Worm (Caenorhabditis elegans) whole organism, mixed stage, embryonic: ENCODE data around the gene lurp-2.

Experiments used
- ceh-83 ChIP-seq: fragments of 200-800 bp; sonication (Bioruptor generic); optimal IDR thresholded peaks from 2 replicates; lab custom pipeline; 2018; ENCODE audit warnings: mild to moderate bottlenecking, missing genetic modification characterization, missing compliant biosample characterization
- flh-1 ChIP-seq: fragments of 200-800 bp; sonication (Bioruptor generic); optimal IDR thresholded peaks from 2 replicates; lab custom pipeline; 2018; ENCODE audit warnings: mild to moderate bottlenecking, missing genetic modification characterization, moderate library complexity, missing compliant biosample characterization
- hlh-1 ChIP-seq: fragments of 150-350 bp; optimal IDR thresholded peaks from 2 replicates; lab custom pipeline; 2014; ENCODE audit warnings: missing biosample characterization, missing genetic modification reagents, missing genetic modification characterization
- lin-13 ChIP-seq: fragments of 150-350 bp; optimal IDR thresholded peaks from 2 replicates; lab custom pipeline; 2014; ENCODE audit warnings: missing biosample characterization, missing genetic modification characterization
- lin-32 ChIP-seq: fragments of 200-800 bp; sonication (Bioruptor generic); optimal IDR thresholded peaks from 2 replicates; lab custom pipeline; 2018; ENCODE audit warnings: mild to moderate bottlenecking, missing genetic modification characterization, missing compliant biosample characterization
- lsy-2 ChIP-seq: fragments of 150-350 bp; optimal IDR thresholded peaks from 2 replicates; lab custom pipeline; 2014; ENCODE audit warnings: missing biosample characterization, missing genetic modification characterization
- nhr-12 ChIP-seq: fragments of 150-350 bp; optimal IDR thresholded peaks from 2 replicates; lab custom pipeline; 2014; ENCODE audit warnings: missing biosample characterization, missing genetic modification characterization
- nhr-76 ChIP-seq: sonication (generic microtip); optimal IDR thresholded peaks from 2 replicates; lab custom pipeline; 2017; ENCODE audit warnings: missing biosample characterization, missing genetic modification characterization
- pha-4 ChIP-seq: fragments of 150-350 bp; optimal IDR thresholded peaks from 2 replicates; lab custom pipeline; 2018; ENCODE audit warnings: missing biosample characterization, missing genetic modification reagents, missing genetic modification characterization
- snpc-4 ChIP-seq: fragments of 150-350 bp; optimal IDR thresholded peaks from 2 replicates; lab custom pipeline; 2014; ENCODE audit warnings: missing biosample characterization, missing genetic modification characterization
- tbx-8 ChIP-seq: fragments of 200-800 bp; sonication (Bioruptor generic); optimal IDR thresholded peaks from 2 replicates; lab custom pipeline; 2018; ENCODE audit warnings: mild to moderate bottlenecking, missing genetic modification characterization, moderate library complexity, missing compliant biosample characterization
- unc-62 ChIP-seq: fragments of 150-350 bp; optimal IDR thresholded peaks from 2 replicates; lab custom pipeline; 2014; ENCODE audit warnings: missing biosample characterization, missing genetic modification reagents, missing genetic modification characterization
- ztf-11 ChIP-seq: fragments of 150-350 bp; optimal IDR thresholded peaks from 2 replicates; lab custom pipeline; 2014; ENCODE audit warnings: missing biosample characterization, missing genetic modification characterization

- TF ChIP-seq lsy-2 = no peak
- TF ChIP-seq snpc-4 (tag; lab: Kevin White, UChicago) = no peak
- TF ChIP-seq hlh-1 (tag; lab: Kevin White, UChicago) = no peak
- no peak for TF ChIP-seq unc-62
- no peak for TF ChIP-seq ztf-11 (tag; lab: Kevin White, UChicago)
- no peak for TF ChIP-seq nhr-12 (tag; lab: Kevin White, UChicago)
- TF ChIP-seq tbx-8 (GFP tag; lab: Kevin White, UChicago) = no peak
- TF ChIP-seq flh-1 (GFP tag; lab: Kevin White, UChicago) = no peak
- no peak for TF ChIP-seq lin-13
- no peak for TF ChIP-seq lin-32 (GFP tag; lab: Kevin White, UChicago)
- no peak for TF ChIP-seq pha-4 (tag; lab: Kevin White, UChicago)
- no peak for TF ChIP-seq ceh-83 (GFP tag; lab: Kevin White, UChicago)
- no peak for TF ChIP-seq nhr-76 (tag; lab: Kevin White, UChicago)
Measured at ce11 chrV:13414585-13414984, 38.8 kb upstream of the lurp-2 start, which contains the start of gene cut-2.
